Fruit fly (Drosophila melanogaster) whole organism, embryonic: ENCODE results near the gene Unc-115a.
A peak's percentile ranks its signal among the peaks of the same experiment; 100 is the strongest.

ENCODE experiments used
- Aef1 ChIP-seq: fragments of 200-800 bp; sonication (Bioruptor generic); IDR thresholded peaks from 3 replicates; pipeline ENCODE4 v1.3.6; 2022; ENCODE audit warnings: missing biosample characterization, missing genetic modification characterization
- CG1024 ChIP-seq: fragments of 200-800 bp; sonication (Bioruptor generic); IDR thresholded peaks from 2 replicates; pipeline ENCODE4 v1.3.6; 2022; ENCODE audit warnings: missing biosample characterization, missing genetic modification characterization
- CG10979 ChIP-seq: fragments of 200-800 bp; sonication (Bioruptor generic); optimal IDR thresholded peaks from 2 replicates; lab custom pipeline; 2018; ENCODE audit warnings: missing biosample characterization, mild to moderate bottlenecking, missing genetic modification characterization, moderate library complexity
- CG11695 ChIP-seq: fragments of 200-800 bp; sonication (Bioruptor generic); IDR thresholded peaks from 3 replicates; pipeline ENCODE4 v1.3.6; 2022; ENCODE audit warnings: missing biosample characterization, missing genetic modification characterization
- CG11723 ChIP-seq: fragments of 200-800 bp; sonication (Bioruptor generic); optimal IDR thresholded peaks from 2 replicates; lab custom pipeline; 2017; ENCODE audit warnings: missing biosample characterization, mild to moderate bottlenecking, missing genetic modification characterization
- CG13287 ChIP-seq: fragments of 200-800 bp; sonication (Bioruptor generic); IDR thresholded peaks from 2 replicates; pipeline ENCODE4 v1.3.6; 2022; ENCODE audit warnings: missing biosample characterization, missing genetic modification characterization; ENCODE audit not compliant: partially characterized antibody
- CG15011 ChIP-seq: fragments of 200-800 bp; sonication (Bioruptor generic); optimal IDR thresholded peaks from 3 replicates; lab custom pipeline; 2018; ENCODE audit warnings: missing biosample characterization, mild to moderate bottlenecking, missing genetic modification characterization
- CG1647 ChIP-seq: fragments of 200-800 bp; sonication (Bioruptor generic); optimal IDR thresholded peaks from 3 replicates; lab custom pipeline; 2016; ENCODE audit warnings: missing biosample characterization, missing genetic modification characterization
- CG16813 ChIP-seq: fragments of 200-800 bp; sonication (Bioruptor generic); IDR thresholded peaks from 3 replicates; pipeline ENCODE4 v1.3.6; 2022; ENCODE audit warnings: missing biosample characterization, missing genetic modification characterization; ENCODE audit not compliant: partially characterized antibody
- CG17186 ChIP-seq: fragments of 200-800 bp; sonication (Bioruptor generic); optimal IDR thresholded peaks from 3 replicates; lab custom pipeline; 2017; ENCODE audit warnings: missing biosample characterization, missing genetic modification reagents, missing genetic modification characterization
- CG17612 ChIP-seq: fragments of 200-800 bp; sonication (Bioruptor generic); IDR thresholded peaks from 2 replicates; pipeline ENCODE4 v1.3.6; 2022; ENCODE audit warnings: missing biosample characterization, missing genetic modification characterization
- CG18011 ChIP-seq: fragments of 200-800 bp; sonication (Bioruptor generic); optimal IDR thresholded peaks from 2 replicates; lab custom pipeline; 2017; ENCODE audit warnings: missing biosample characterization, missing genetic modification characterization, mild to moderate bottlenecking, moderate library complexity, missing genotype
- CG18262 ChIP-seq: fragments of 200-800 bp; optimal IDR thresholded peaks from 3 replicates; lab custom pipeline; 2019; ENCODE audit warnings: missing biosample characterization, mild to moderate bottlenecking, missing genetic modification characterization, moderate library complexity
- CG3163 ChIP-seq: fragments of 200-800 bp; sonication (Bioruptor generic); optimal IDR thresholded peaks from 3 replicates; lab custom pipeline; 2016; ENCODE audit warnings: missing biosample characterization, missing genetic modification characterization
- CG3281 ChIP-seq: fragments of 200-800 bp; sonication (Bioruptor generic); optimal IDR thresholded peaks from 3 replicates; lab custom pipeline; 2017; ENCODE audit warnings: missing biosample characterization, mild to moderate bottlenecking, missing genetic modification characterization
- CG43689 ChIP-seq: fragments of 200-800 bp; sonication (Bioruptor generic); IDR thresholded peaks from 2 replicates; pipeline ENCODE4 v1.3.6; 2022; ENCODE audit warnings: missing biosample characterization, missing genetic modification characterization
- CG6272 ChIP-seq: fragments of 200-800 bp; sonication (Bioruptor generic); IDR thresholded peaks from 2 replicates; pipeline ENCODE4 v1.3.6; 2022; ENCODE audit warnings: missing biosample characterization, missing genetic modification characterization
- CG6654 ChIP-seq: fragments of 200-800 bp; sonication (Bioruptor generic); optimal IDR thresholded peaks from 2 replicates; lab custom pipeline; 2017; ENCODE audit warnings: missing biosample characterization, mild to moderate bottlenecking, missing genetic modification characterization
- CG6765 ChIP-seq: fragments of 200-800 bp; sonication (Bioruptor generic); optimal IDR thresholded peaks from 3 replicates; lab custom pipeline; 2017; ENCODE audit warnings: missing biosample characterization, mild to moderate bottlenecking, missing genetic modification characterization
- CG7271 ChIP-seq: fragments of 200-800 bp; sonication (Bioruptor generic); optimal IDR thresholded peaks from 2 replicates; lab custom pipeline; 2018; ENCODE audit warnings: missing biosample characterization, mild to moderate bottlenecking, missing genetic modification characterization, moderate library complexity
- CG7372 ChIP-seq: fragments of 200-800 bp; sonication (Bioruptor generic); IDR thresholded peaks from 2 replicates; pipeline ENCODE4 v1.3.6; 2022; ENCODE audit warnings: missing biosample characterization, missing genetic modification characterization
- CG7786 ChIP-seq: fragments of 200-800 bp; sonication (Bioruptor generic); optimal IDR thresholded peaks from 2 replicates; lab custom pipeline; 2016; ENCODE audit warnings: missing biosample characterization, missing genetic modification characterization
- CG7839 ChIP-seq: fragments of 200-800 bp; sonication (Bioruptor generic); optimal IDR thresholded peaks from 3 replicates; lab custom pipeline; 2018; ENCODE audit warnings: missing biosample characterization, mild to moderate bottlenecking, missing genetic modification characterization, moderate library complexity
- CG8944 ChIP-seq: fragments of 200-800 bp; sonication (Bioruptor generic); optimal IDR thresholded peaks from 3 replicates; lab custom pipeline; 2016; ENCODE audit warnings: missing biosample characterization, missing genetic modification characterization
- CTCF ChIP-seq: fragments of 200-800 bp; sonication (Bioruptor generic); optimal IDR thresholded peaks from 2 replicates; lab custom pipeline; 2017; ENCODE audit warnings: missing biosample characterization, mild to moderate bottlenecking, missing genetic modification characterization, moderate library complexity
- Dbx ChIP-seq: fragments of 200-800 bp; sonication (Bioruptor generic); IDR thresholded peaks from 3 replicates; pipeline ENCODE4 v1.3.6; 2022; ENCODE audit warnings: missing biosample characterization, missing genetic modification characterization
- Dip3 ChIP-seq: fragments of 200-800 bp; sonication (Bioruptor generic); optimal IDR thresholded peaks from 3 replicates; lab custom pipeline; 2016; ENCODE audit warnings: missing biosample characterization, missing genetic modification characterization
- Eip74EF ChIP-seq, 2 experiments: fragments of 200-800 bp in 1 of 2; fragments of >200 bp in 1 of 2; sonication (Bioruptor generic) in 1 of 2; optimal IDR thresholded peaks; 2 replicates each; lab custom pipeline; 2017 to 2019; ENCODE audit warnings: missing biosample characterization in 2 of 2, missing genetic modification characterization in 2 of 2, mild to moderate bottlenecking in 1 of 2, moderate library complexity in 1 of 2
- H15 ChIP-seq: fragments of 200-800 bp; sonication (Bioruptor generic); IDR thresholded peaks from 3 replicates; pipeline ENCODE4 v1.3.6; 2022; ENCODE audit warnings: missing biosample characterization, missing genetic modification characterization
- HHEX ChIP-seq: fragments of 200-800 bp; sonication (Bioruptor generic); optimal IDR thresholded peaks from 3 replicates; lab custom pipeline; 2017; ENCODE audit warnings: missing biosample characterization, mild to moderate bottlenecking, missing genetic modification characterization, missing genetic modification reagents
- Hey ChIP-seq: fragments of 200-800 bp; sonication (Bioruptor generic); optimal IDR thresholded peaks from 3 replicates; lab custom pipeline; 2018; ENCODE audit warnings: missing biosample characterization, mild to moderate bottlenecking, missing genetic modification characterization
- Meics ChIP-seq: fragments of 200-800 bp; sonication (Bioruptor generic); optimal IDR thresholded peaks from 2 replicates; lab custom pipeline; 2017; ENCODE audit warnings: missing biosample characterization, mild to moderate bottlenecking, missing genetic modification characterization
- Nf-YB ChIP-seq: fragments of 200-800 bp; sonication (Bioruptor generic); optimal IDR thresholded peaks from 3 replicates; lab custom pipeline; 2019; ENCODE audit warnings: missing biosample characterization, mild to moderate bottlenecking, missing genetic modification characterization, moderate library complexity
- Oli ChIP-seq: fragments of 200-800 bp; sonication (Bioruptor generic); optimal IDR thresholded peaks from 2 replicates; lab custom pipeline; 2018; ENCODE audit warnings: missing biosample characterization, mild to moderate bottlenecking, missing genetic modification characterization, moderate library complexity
- Ravus ChIP-seq: fragments of 200-800 bp; sonication (Bioruptor generic); IDR thresholded peaks from 2 replicates; pipeline ENCODE4 v1.3.6; 2022; ENCODE audit warnings: missing biosample characterization, missing genetic modification characterization
- Xbp1 ChIP-seq: fragments of 200-800 bp; sonication (Bioruptor generic); optimal IDR thresholded peaks from 3 replicates; lab custom pipeline; 2016; ENCODE audit warnings: missing biosample characterization, mild to moderate bottlenecking, missing genetic modification characterization
- amos ChIP-seq: fragments of 200-800 bp; sonication (Bioruptor generic); IDR thresholded peaks from 2 replicates; pipeline ENCODE4 v1.3.6; 2022; ENCODE audit warnings: missing biosample characterization, missing genetic modification characterization; ENCODE audit not compliant: partially characterized antibody
- bowl ChIP-seq: fragments of 200-800 bp; sonication (Bioruptor generic); IDR thresholded peaks from 2 replicates; pipeline ENCODE4 v1.3.6; 2022; ENCODE audit warnings: missing biosample characterization, missing genetic modification characterization
- btn ChIP-seq: fragments of 200-800 bp; sonication (Bioruptor generic); optimal IDR thresholded peaks from 2 replicates; lab custom pipeline; 2016; ENCODE audit warnings: missing biosample characterization, missing genetic modification characterization
- chinmo ChIP-seq: fragments of 200-800 bp; sonication (Bioruptor generic); IDR thresholded peaks from 4 replicates; pipeline ENCODE4 v1.3.6; 2022; ENCODE audit warnings: missing biosample characterization, missing genetic modification characterization; ENCODE audit not compliant: partially characterized antibody
- corto ChIP-seq: fragments of 200-800 bp; sonication (Bioruptor generic); optimal IDR thresholded peaks from 2 replicates; lab custom pipeline; 2016; ENCODE audit warnings: missing biosample characterization, mild to moderate bottlenecking, missing genetic modification characterization, moderate library complexity
- gem ChIP-seq: fragments of 200-800 bp; sonication (Bioruptor generic); optimal IDR thresholded peaks from 2 replicates; lab custom pipeline; 2019; ENCODE audit warnings: missing biosample characterization, mild to moderate bottlenecking, missing genetic modification characterization, moderate library complexity
- ind ChIP-seq: fragments of 200-800 bp; sonication (Bioruptor generic); optimal IDR thresholded peaks from 3 replicates; lab custom pipeline; 2016; ENCODE audit warnings: missing biosample characterization, missing genetic modification characterization
- lab ChIP-seq: fragments of 200-800 bp; sonication (Bioruptor generic); optimal IDR thresholded peaks from 3 replicates; lab custom pipeline; 2017; ENCODE audit warnings: missing biosample characterization, missing genetic modification characterization, mild to moderate bottlenecking, moderate library complexity, missing genetic modification reagents
- nerfin-2 ChIP-seq: fragments of 200-800 bp; sonication (Bioruptor generic); IDR thresholded peaks from 2 replicates; pipeline ENCODE4 v1.3.6; 2022; ENCODE audit warnings: missing biosample characterization, missing genetic modification characterization; ENCODE audit not compliant: partially characterized antibody
- odd ChIP-seq: fragments of 200-800 bp; sonication (Bioruptor generic); optimal IDR thresholded peaks from 2 replicates; lab custom pipeline; 2017; ENCODE audit warnings: missing biosample characterization, mild to moderate bottlenecking, missing genetic modification characterization
- peb ChIP-seq: fragments of 200-800 bp; sonication (Bioruptor generic); IDR thresholded peaks from 2 replicates; pipeline ENCODE4 v1.3.6; 2022; ENCODE audit warnings: missing biosample characterization, missing genetic modification characterization
- run ChIP-seq: fragments of 200-800 bp; sonication (Bioruptor generic); optimal IDR thresholded peaks from 3 replicates; lab custom pipeline; 2018; ENCODE audit warnings: missing biosample characterization, mild to moderate bottlenecking, missing genetic modification characterization
- seq ChIP-seq: fragments of 200-800 bp; sonication (Bioruptor generic); IDR thresholded peaks from 2 replicates; pipeline ENCODE4 v1.3.6; 2022; ENCODE audit warnings: missing biosample characterization, missing genetic modification characterization
- vfl ChIP-seq: fragments of 200-800 bp; sonication (Bioruptor generic); optimal IDR thresholded peaks from 2 replicates; lab custom pipeline; 2016; ENCODE audit warnings: missing biosample characterization, missing genetic modification characterization

The Unc-115a gene

dm6 chr3R:9704183-9705007, 822 bp downstream of the Unc-115a start (continued):
- TF ChIP-seq CG15011 (no peak), odd (GFP tag; lab: Kevin White, UChicago) (no peak), chinmo (GFP tag; lab: Robert Waterston, UW) (no peak), CG7271 (no peak), gem (tag; lab: Kevin White, UChicago) (no peak), CG18011 (no peak), CG3281 (GFP tag; lab: Kevin White, UChicago) (no peak), Dbx (no peak), CG7839 (no peak), CG7786 (GFP tag; lab: Kevin White, UChicago) (no peak), H15 (no peak), CG17612 (GFP tag; lab: Robert Waterston, UW) (no peak), Dip3 (GFP tag; lab: Kevin White, UChicago) (no peak), CG6272 (GFP tag; lab: Robert Waterston, UW) (no peak), Aef1 (GFP tag; lab: Robert Waterston, UW) (no peak), Nf-YB (GFP tag; lab: Kevin White, UChicago) (peak; percentile 14), CTCF (no peak), CG10979 (tag; lab: Kevin White, UChicago) (no peak), CG3163 (GFP tag; lab: Kevin White, UChicago) (peak; percentile 10), lab (GFP tag; lab: Kevin White, UChicago) (peak; percentile 92), Hey (tag; lab: Kevin White, UChicago) (peak; percentile 58), Xbp1 (GFP tag; lab: Kevin White, UChicago) (no peak), CG11723 (no peak), CG17186 (GFP tag; lab: Kevin White, UChicago) (no peak), CG1647 (GFP tag; lab: Kevin White, UChicago) (no peak), peb (GFP tag; lab: Robert Waterston, UW) (no peak), vfl (GFP tag; lab: Kevin White, UChicago) (no peak), CG11695 (GFP tag; lab: Robert Waterston, UW) (no peak), CG6654 (GFP tag; lab: Kevin White, UChicago) (no peak), CG7372 (GFP tag; lab: Robert Waterston, UW) (no peak), amos (GFP tag; lab: Robert Waterston, UW) (no peak), seq (no peak), btn (GFP tag; lab: Kevin White, UChicago) (no peak), Ravus (GFP tag; lab: Robert Waterston, UW) (no peak), corto (GFP tag; lab: Kevin White, UChicago) (no peak), CG6765 (peak; percentile 2), Oli (tag; lab: Kevin White, UChicago) (no peak), Meics (GFP tag; lab: Kevin White, UChicago) (no peak), CG1024 (no peak), HHEX (GFP tag; lab: Kevin White, UChicago) (no peak), CG8944 (GFP tag; lab: Kevin White, UChicago) (no peak), Eip74EF (GFP tag; optimal IDR thresholded peaks at IDR 0.05; lab: Kevin White, UChicago) (no peak), nerfin-2 (GFP tag; lab: Robert Waterston, UW) (no peak), ind (GFP tag; lab: Kevin White, UChicago) (no peak), CG43689 (GFP tag; lab: Robert Waterston, UW) (no peak), CG13287 (no peak), bowl (GFP tag; lab: Robert Waterston, UW) (no peak), CG16813 (GFP tag; lab: Robert Waterston, UW) (no peak), run (no peak), CG18262 (tag; lab: Kevin White, UChicago) (no peak)
